Worm (Caenorhabditis elegans): ENCODE results near the gene C06B8.2.
A peak's percentile ranks its signal among the peaks of the same experiment; 100 is the strongest.

C06B8.2 gene

ce11 chrV:15464402-15464801 is 14.1 kb downstream of the C06B8.2 start, which contains the start of gene rocf-1:
Gene rocf-1 (minus strand): TSS chrV:15464502.
- TF ChIP-seq mep-1 (tag; optimal IDR thresholded peaks at IDR 0.05) = no peak
- peak; percentile 26 for TF ChIP-seq blmp-1 (tag; optimal IDR thresholded peaks at IDR 0.05)

- TF ChIP-seq nhr-28 (tag; optimal IDR thresholded peaks at IDR 0.05) = no peak
- no peak for TF ChIP-seq elt-3 (tag; optimal IDR thresholded peaks at IDR 0.05)
- no peak for TF ChIP-seq sem-2 (GFP tag; optimal IDR thresholded peaks at IDR 0.05)
- TF ChIP-seq cnd-1 (tag; optimal IDR thresholded peaks at IDR 0.05) = no peak
- TF ChIP-seq ceh-83 (GFP tag; optimal IDR thresholded peaks at IDR 0.05) = no peak
- TF ChIP-seq nhr-12 (tag; optimal IDR thresholded peaks at IDR 0.05) = no peak
- TF ChIP-seq sptf-1 (tag; optimal IDR thresholded peaks at IDR 0.05) = no peak
- TF ChIP-seq ceh-39 (tag; optimal IDR thresholded peaks at IDR 0.05) = no peak
- no peak for TF ChIP-seq lin-13 (tag; optimal IDR thresholded peaks at IDR 0.05)
- no peak for TF ChIP-seq unc-39 (tag; optimal IDR thresholded peaks at IDR 0.05)
- no peak for TF ChIP-seq unc-62 (GFP tag; optimal IDR thresholded peaks at IDR 0.05)
- no peak for TF ChIP-seq flh-1 (GFP tag; optimal IDR thresholded peaks at IDR 0.05)
- TF ChIP-seq ztf-11 (tag; optimal IDR thresholded peaks at IDR 0.05) = no peak
- no peak for TF ChIP-seq M03D4.4 (tag; optimal IDR thresholded peaks at IDR 0.05)
- TF ChIP-seq lsy-2 (tag; optimal IDR thresholded peaks at IDR 0.05) = no peak
- TF ChIP-seq hlh-1 (tag; optimal IDR thresholded peaks at IDR 0.05) = no peak
- TF ChIP-seq snpc-4 (tag; optimal IDR thresholded peaks at IDR 0.05) = no peak
- no peak for TF ChIP-seq bed-3 (GFP tag; optimal IDR thresholded peaks at IDR 0.05)
- TF ChIP-seq zip-8 (tag; optimal IDR thresholded peaks at IDR 0.05) = no peak
Observed at ce11 chrV:15459088-15459487, 19.5 kb downstream of the C06B8.2 start, which contains the start of gene str-71. Gene str-71 (minus strand): TSS chrV:15459188.

- TF ChIP-seq hlh-1 (tag; optimal IDR thresholded peaks at IDR 0.05) = no peak
- TF ChIP-seq drap-1 (GFP tag; optimal IDR thresholded peaks at IDR 0.05) = peak; percentile 5
Observed at ce11 chrV:15454322-15454721, 24.2 kb downstream of the C06B8.2 start.

- no peak for TF ChIP-seq ceh-83 (GFP tag; optimal IDR thresholded peaks at IDR 0.05)
- TF ChIP-seq mab-5 (tag; optimal IDR thresholded peaks at IDR 0.05) = no peak
- TF ChIP-seq elt-3 (tag; optimal IDR thresholded peaks at IDR 0.05) = no peak
- no peak for TF ChIP-seq lin-32 (GFP tag; optimal IDR thresholded peaks at IDR 0.05)
- no peak for TF ChIP-seq mep-1 (tag; optimal IDR thresholded peaks at IDR 0.05)
- TF ChIP-seq nhr-2 (tag; optimal IDR thresholded peaks at IDR 0.05) = no peak
- no peak for TF ChIP-seq ham-2 (GFP tag; optimal IDR thresholded peaks at IDR 0.05)
- no peak for TF ChIP-seq unc-39 (tag; optimal IDR thresholded peaks at IDR 0.05)
- no peak for TF ChIP-seq snpc-4 (tag; optimal IDR thresholded peaks at IDR 0.05)
- TF ChIP-seq pha-4 (tag; optimal IDR thresholded peaks at IDR 0.05) = no peak
- TF ChIP-seq unc-120 (tag; optimal IDR thresholded peaks at IDR 0.05; ENCODE audit: poor library complexity, severe bottlenecking) = no peak
- TF ChIP-seq cnd-1 (tag; optimal IDR thresholded peaks at IDR 0.05) = no peak
Observed at ce11 chrV:15451421-15451820, 27.1 kb downstream of the C06B8.2 start, which contains the start of gene srw-33. Gene srw-33 (minus strand): TSS chrV:15451521.

ce11 chrV:15448865-15449264 is 29.7 kb downstream of the C06B8.2 start, which contains the start of gene T26H5.14:
Gene T26H5.14 (plus strand): TSS chrV:15449165.
- no peak for TF ChIP-seq snpc-4 (tag; optimal IDR thresholded peaks at IDR 0.05)
- no peak for TF ChIP-seq nhr-12 (tag; optimal IDR thresholded peaks at IDR 0.05)
- TF ChIP-seq ztf-11 (tag; optimal IDR thresholded peaks at IDR 0.05) = no peak
- TF ChIP-seq mls-2 (tag; optimal IDR thresholded peaks at IDR 0.05) = no peak
- TF ChIP-seq nhr-2 (tag; optimal IDR thresholded peaks at IDR 0.05) = no peak

ce11 chrV:15448408-15448807 is 30.1 kb downstream of the C06B8.2 start, which contains the start of gene T26H5.4:
Gene T26H5.4 (minus strand): TSS chrV:15448701.
- TF ChIP-seq M03D4.4 (tag; optimal IDR thresholded peaks at IDR 0.05) (no peak), nhr-12 (tag; optimal IDR thresholded peaks at IDR 0.05) (no peak), flh-1 (GFP tag; optimal IDR thresholded peaks at IDR 0.05) (no peak), ceh-39 (tag; optimal IDR thresholded peaks at IDR 0.05) (no peak), nhr-2 (tag; optimal IDR thresholded peaks at IDR 0.05) (no peak)

ce11 chrV:15445437-15445836 is 33.1 kb downstream of the C06B8.2 start, which contains the start of gene srh-239:
Gene srh-239 (plus strand): TSS chrV:15445737.
- TF ChIP-seq nhr-76 (tag; optimal IDR thresholded peaks at IDR 0.05) = no peak
- TF ChIP-seq blmp-1 (tag; optimal IDR thresholded peaks at IDR 0.05) = no peak
- no peak for TF ChIP-seq lin-32 (GFP tag; optimal IDR thresholded peaks at IDR 0.05)
- no peak for TF ChIP-seq ztf-11 (tag; optimal IDR thresholded peaks at IDR 0.05)
- no peak for TF ChIP-seq ceh-43 (GFP tag; optimal IDR thresholded peaks at IDR 0.05)
- TF ChIP-seq ham-2 (GFP tag; optimal IDR thresholded peaks at IDR 0.05) = no peak
- TF ChIP-seq lin-13 (tag; optimal IDR thresholded peaks at IDR 0.05) = no peak
- TF ChIP-seq lsy-2 (tag; optimal IDR thresholded peaks at IDR 0.05) = no peak
- TF ChIP-seq drap-1 (GFP tag; optimal IDR thresholded peaks at IDR 0.05) = no peak
- TF ChIP-seq bed-3 (GFP tag; optimal IDR thresholded peaks at IDR 0.05) = no peak
- TF ChIP-seq ceh-83 (GFP tag; optimal IDR thresholded peaks at IDR 0.05) = no peak
- no peak for TF ChIP-seq pha-4 (tag; optimal IDR thresholded peaks at IDR 0.05)
- no peak for TF ChIP-seq flh-1 (GFP tag; optimal IDR thresholded peaks at IDR 0.05)
- no peak for TF ChIP-seq snpc-4 (tag; optimal IDR thresholded peaks at IDR 0.05)
- no peak for TF ChIP-seq ces-1 (GFP tag; optimal IDR thresholded peaks at IDR 0.05)

Measured in whole organism, mixed stage, embryonic.